Fruit fly (Drosophila melanogaster) whole organism, embryonic: ENCODE measurements around the gene CG9775.

Experiments
- ATbp ChIP-seq: fragments of 200-800 bp; sonication (Bioruptor generic); optimal IDR thresholded peaks from 2 replicates; lab custom pipeline; 2017; ENCODE audit warnings: missing biosample characterization, mild to moderate bottlenecking, missing genetic modification characterization, missing genetic modification reagents
- Atf-2 ChIP-seq: fragments of 200-800 bp; sonication (Bioruptor generic); optimal IDR thresholded peaks from 2 replicates; lab custom pipeline; 2016; ENCODE audit warnings: missing biosample characterization, missing genetic modification characterization
- Bteb2 ChIP-seq: fragments of 200-800 bp; sonication (Bioruptor generic); optimal IDR thresholded peaks from 2 replicates; lab custom pipeline; 2016; ENCODE audit warnings: missing biosample characterization, missing genetic modification characterization
- CG10321 ChIP-seq: fragments of 200-800 bp; sonication (Bioruptor generic); IDR thresholded peaks from 2 replicates; pipeline ENCODE4 v1.3.6; 2022; ENCODE audit warnings: missing biosample characterization, missing genetic modification characterization
- CG13775 ChIP-seq: fragments of 200-800 bp; sonication (Bioruptor generic); optimal IDR thresholded peaks from 3 replicates; lab custom pipeline; 2017; ENCODE audit warnings: missing biosample characterization, mild to moderate bottlenecking, missing genetic modification characterization
- CG14014 ChIP-seq: fragments of 200-800 bp; sonication (Bioruptor generic); IDR thresholded peaks from 2 replicates; pipeline ENCODE4 v1.3.6; 2022; ENCODE audit warnings: missing biosample characterization, missing genetic modification characterization
- CG1529 ChIP-seq: fragments of 200-800 bp; sonication (Bioruptor generic); optimal IDR thresholded peaks from 3 replicates; lab custom pipeline; 2018; ENCODE audit warnings: missing biosample characterization, missing genetic modification characterization
- CG16863 ChIP-seq: fragments of 200-800 bp; sonication (Bioruptor generic); optimal IDR thresholded peaks from 3 replicates; lab custom pipeline; 2016; ENCODE audit warnings: missing biosample characterization, missing genetic modification characterization
- CG17361 ChIP-seq: fragments of 200-800 bp; sonication (Bioruptor generic); IDR thresholded peaks from 3 replicates; pipeline ENCODE4 v1.3.6; 2022; ENCODE audit warnings: missing biosample characterization, missing genetic modification characterization
- CG2116 ChIP-seq: fragments of 200-800 bp; sonication (Bioruptor generic); optimal IDR thresholded peaks from 3 replicates; lab custom pipeline; 2018; ENCODE audit warnings: missing biosample characterization, mild to moderate bottlenecking, missing genetic modification characterization
- CG2120 ChIP-seq: fragments of 200-800 bp; sonication (Bioruptor generic); optimal IDR thresholded peaks from 3 replicates; lab custom pipeline; 2016; ENCODE audit warnings: missing biosample characterization, missing genetic modification characterization
- CG32532 ChIP-seq: fragments of 200-800 bp; sonication (Bioruptor generic); IDR thresholded peaks from 2 replicates; pipeline ENCODE4 v1.3.6; 2022; ENCODE audit warnings: missing biosample characterization, missing genetic modification characterization
- CG33213 ChIP-seq: fragments of 200-800 bp; sonication (Bioruptor generic); optimal IDR thresholded peaks from 3 replicates; lab custom pipeline; 2016; ENCODE audit warnings: missing biosample characterization, missing genetic modification characterization
- CG4424 ChIP-seq: fragments of 200-800 bp; sonication (Bioruptor generic); optimal IDR thresholded peaks from 3 replicates; lab custom pipeline; 2016; ENCODE audit warnings: missing biosample characterization, missing genetic modification characterization
- CG9609 ChIP-seq: fragments of 200-800 bp; sonication (Bioruptor generic); optimal IDR thresholded peaks from 3 replicates; lab custom pipeline; 2016; ENCODE audit warnings: missing biosample characterization, missing genetic modification characterization
- CkIIα-i1 ChIP-seq: fragments of 200-800 bp; sonication (Bioruptor generic); IDR thresholded peaks from 2 replicates; pipeline ENCODE4 v1.3.6; 2022; ENCODE audit warnings: missing biosample characterization, missing genetic modification characterization
- D19B ChIP-seq: fragments of 200-800 bp; sonication (Bioruptor generic); optimal IDR thresholded peaks from 2 replicates; lab custom pipeline; 2017; ENCODE audit warnings: missing biosample characterization, mild to moderate bottlenecking, missing genetic modification characterization
- Deaf1 ChIP-seq: fragments of 200-800 bp; optimal IDR thresholded peaks from 3 replicates; lab custom pipeline; 2019; ENCODE audit warnings: missing biosample characterization, mild to moderate bottlenecking, missing genetic modification characterization, moderate library complexity
- Doc2 ChIP-seq: fragments of 200-800 bp; sonication (Bioruptor generic); IDR thresholded peaks from 2 replicates; pipeline ENCODE4 v1.3.6; 2022; ENCODE audit warnings: missing biosample characterization, missing genetic modification characterization
- E2f2 ChIP-seq: fragments of 200-800 bp; sonication (Bioruptor generic); IDR thresholded peaks from 2 replicates; pipeline ENCODE4 v1.3.6; 2022; ENCODE audit warnings: missing biosample characterization, missing genetic modification characterization
- Hand ChIP-seq: fragments of 200-800 bp; sonication (Bioruptor generic); optimal IDR thresholded peaks from 2 replicates; lab custom pipeline; 2017; ENCODE audit warnings: mild to moderate bottlenecking, missing biosample characterization, missing genetic modification reagents, missing genetic modification characterization
- HmgZ ChIP-seq: fragments of 200-800 bp; sonication (Bioruptor generic); optimal IDR thresholded peaks from 2 replicates; lab custom pipeline; 2018; ENCODE audit warnings: missing biosample characterization, mild to moderate bottlenecking, missing genetic modification characterization
- Hr78 ChIP-seq, 2 experiments: fragments of 200-800 bp in 1 of 2; fragments of >200 bp in 1 of 2; sonication (Bioruptor generic) in 1 of 2; optimal IDR thresholded peaks; 2 replicates each; lab custom pipeline; 2017 to 2019; ENCODE audit warnings: missing biosample characterization in 2 of 2, missing genetic modification characterization in 2 of 2, mild to moderate bottlenecking in 1 of 2, moderate library complexity in 1 of 2
- Oaz ChIP-seq: fragments of 200-800 bp; sonication (Bioruptor generic); IDR thresholded peaks from 2 replicates; pipeline ENCODE4 v1.3.6; 2022; ENCODE audit warnings: missing biosample characterization, missing genetic modification characterization
- Ravus ChIP-seq: fragments of 200-800 bp; sonication (Bioruptor generic); IDR thresholded peaks from 2 replicates; pipeline ENCODE4 v1.3.6; 2022; ENCODE audit warnings: missing biosample characterization, missing genetic modification characterization
- Scr ChIP-seq: fragments of 200-800 bp; sonication (Bioruptor generic); IDR thresholded peaks from 2 replicates; pipeline ENCODE4 v1.3.6; 2022; ENCODE audit warnings: missing biosample characterization, missing genetic modification characterization; ENCODE audit not compliant: partially characterized antibody
- Sry-β ChIP-seq: fragments of 200-800 bp; sonication (Bioruptor generic); optimal IDR thresholded peaks from 2 replicates; lab custom pipeline; 2018; ENCODE audit warnings: missing biosample characterization, mild to moderate bottlenecking, missing genetic modification characterization, moderate library complexity
- abd-A ChIP-seq: fragments of 200-800 bp; sonication (Bioruptor generic); optimal IDR thresholded peaks from 3 replicates; lab custom pipeline; 2019; ENCODE audit warnings: missing biosample characterization, mild to moderate bottlenecking, missing genetic modification characterization, moderate library complexity
- al ChIP-seq: fragments of 200-800 bp; sonication (Bioruptor generic); IDR thresholded peaks from 2 replicates; pipeline ENCODE4 v1.3.6; 2022; ENCODE audit warnings: missing biosample characterization, missing genetic modification characterization
- bigmax ChIP-seq: fragments of 200-800 bp; sonication (Bioruptor generic); optimal IDR thresholded peaks from 2 replicates; lab custom pipeline; 2018; ENCODE audit warnings: missing biosample characterization, mild to moderate bottlenecking, missing genetic modification characterization
- br ChIP-seq: fragments of >200 bp; optimal IDR thresholded peaks from 2 replicates; lab custom pipeline; 2017
- chif ChIP-seq, 2 experiments: fragments of 200-800 bp; sonication (Bioruptor generic); optimal IDR thresholded peaks; 3 replicates each; lab custom pipeline; 2016; ENCODE audit warnings: missing biosample characterization in 2 of 2, missing genetic modification characterization in 2 of 2
- crol ChIP-seq: fragments of 200-800 bp; sonication (Bioruptor generic); IDR thresholded peaks from 2 replicates; pipeline ENCODE4 v1.3.6; 2022; ENCODE audit warnings: missing biosample characterization, missing genetic modification characterization
- dmrt11E ChIP-seq: fragments of 200-800 bp; sonication (Bioruptor generic); optimal IDR thresholded peaks from 3 replicates; lab custom pipeline; 2018; ENCODE audit warnings: missing biosample characterization, mild to moderate bottlenecking, missing genetic modification characterization, moderate library complexity
- fru ChIP-seq: fragments of >200 bp; optimal IDR thresholded peaks from 2 replicates; lab custom pipeline; 2017
- gro ChIP-seq: fragments of 200-800 bp; sonication (Bioruptor generic); optimal IDR thresholded peaks from 2 replicates; lab custom pipeline; 2016; ENCODE audit warnings: missing biosample characterization, missing genetic modification characterization
- lola ChIP-seq, 3 experiments: fragments of >200 bp in 2 of 3; fragments of 200-800 bp in 1 of 3; sonication (Bioruptor generic) in 1 of 3; optimal IDR thresholded peaks; 2 replicates each; lab custom pipeline; 2017 to 2019; ENCODE audit warnings: missing biosample characterization in 3 of 3, missing genetic modification characterization in 3 of 3, mild to moderate bottlenecking in 1 of 3, moderate library complexity in 1 of 3
- lov ChIP-seq, 2 experiments: fragments of 200-800 bp in 1 of 2; fragments of >200 bp in 1 of 2; sonication (Bioruptor generic) in 1 of 2; IDR thresholded peaks in 1 of 2; optimal IDR thresholded peaks in 1 of 2; 2 replicates in 1 of 2; 3 replicates in 1 of 2; pipeline versions ENCODE4 v1.3.6 to Lab custom; 2017 to 2022; ENCODE audit warnings: missing biosample characterization in 1 of 2, missing genetic modification characterization in 1 of 2
- nau ChIP-seq: fragments of 200-800 bp; sonication (Bioruptor generic); optimal IDR thresholded peaks from 3 replicates; lab custom pipeline; 2017; ENCODE audit warnings: missing biosample characterization, mild to moderate bottlenecking, missing genetic modification characterization, missing genetic modification reagents
- oc ChIP-seq: fragments of 200-800 bp; sonication (Bioruptor generic); optimal IDR thresholded peaks from 2 replicates; lab custom pipeline; 2018; ENCODE audit warnings: missing biosample characterization, mild to moderate bottlenecking, missing genetic modification characterization, moderate library complexity
- onecut ChIP-seq: fragments of 200-800 bp; sonication (Bioruptor generic); IDR thresholded peaks from 2 replicates; pipeline ENCODE4 v1.3.6; 2022; ENCODE audit warnings: missing biosample characterization, missing genetic modification characterization
- org-1 ChIP-seq: fragments of 200-800 bp; sonication (Bioruptor generic); optimal IDR thresholded peaks from 2 replicates; lab custom pipeline; 2017; ENCODE audit warnings: missing biosample characterization, missing genetic modification characterization
- pb ChIP-seq: fragments of 200-800 bp; sonication (Bioruptor generic); optimal IDR thresholded peaks from 3 replicates; lab custom pipeline; 2016; ENCODE audit warnings: missing biosample characterization, missing genetic modification characterization
- pnt ChIP-seq: fragments of 200-800 bp; sonication (Bioruptor generic); optimal IDR thresholded peaks from 3 replicates; lab custom pipeline; 2016; ENCODE audit warnings: missing biosample characterization, missing genetic modification characterization
- salm ChIP-seq: fragments of 200-800 bp; sonication (Bioruptor generic); optimal IDR thresholded peaks from 2 replicates; lab custom pipeline; 2018; ENCODE audit warnings: missing biosample characterization, mild to moderate bottlenecking, missing genetic modification characterization
- sisA ChIP-seq: fragments of 200-800 bp; sonication (Bioruptor generic); IDR thresholded peaks from 2 replicates; pipeline ENCODE4 v1.3.6; 2022; ENCODE audit warnings: missing biosample characterization, missing genetic modification characterization
- slp2 ChIP-seq: fragments of 200-800 bp; sonication (Bioruptor generic); optimal IDR thresholded peaks from 2 replicates; lab custom pipeline; 2016; ENCODE audit warnings: missing biosample characterization, missing genetic modification characterization
- so ChIP-seq: fragments of 200-800 bp; sonication (Bioruptor generic); IDR thresholded peaks from 3 replicates; pipeline ENCODE4 v1.3.6; 2022; ENCODE audit warnings: missing biosample characterization, missing genetic modification characterization
- tio ChIP-seq: fragments of 200-800 bp; sonication (Bioruptor generic); optimal IDR thresholded peaks from 2 replicates; lab custom pipeline; 2017; ENCODE audit warnings: missing biosample characterization, missing genetic modification characterization, inconsistent platforms
- trh ChIP-seq: fragments of 200-800 bp; sonication (Bioruptor generic); optimal IDR thresholded peaks from 2 replicates; lab custom pipeline; 2016; ENCODE audit warnings: missing biosample characterization, missing genetic modification characterization
- yki ChIP-seq: fragments of >200 bp; optimal IDR thresholded peaks from 3 replicates; lab custom pipeline; 2018

Gene CG9775

dm6 chr3R:4654557-4655273, 13.1 kb upstream of the CG9775 start, which contains the start of gene spartin (continued):
- TF ChIP-seq ATbp (GFP tag; lab: Kevin White, UChicago) (no peak), pb (GFP tag; lab: Kevin White, UChicago) (no peak), CG1529 (no peak), CkIIα-i1 (GFP tag; lab: Robert Waterston, UW) (no peak), CG16863 (GFP tag; lab: Kevin White, UChicago) (no peak), CG14014 (GFP tag; lab: Robert Waterston, UW) (peak; percentile 21; the same call in 1 of the 2 replicates), onecut (GFP tag; lab: Robert Waterston, UW) (no peak), fru (no peak), salm (tag; lab: Kevin White, UChicago) (no peak), yki (no peak), so (GFP tag; lab: Robert Waterston, UW) (no peak), sisA (GFP tag; lab: Robert Waterston, UW) (no peak), CG13775 (GFP tag; lab: Kevin White, UChicago) (no peak), abd-A (tag; lab: Kevin White, UChicago) (no peak), slp2 (GFP tag; lab: Kevin White, UChicago) (no peak), CG2116 (GFP tag; lab: Kevin White, UChicago) (peak; percentile 32), gro (peak; percentile 58), CG10321 (GFP tag; lab: Robert Waterston, UW) (no peak), CG32532 (GFP tag; lab: Robert Waterston, UW) (peak; percentile 36; the same call in 1 of the 2 replicates), nau (GFP tag; lab: Kevin White, UChicago) (no peak), al (GFP tag; lab: Robert Waterston, UW) (no peak), tio (GFP tag; lab: Kevin White, UChicago) (no peak), E2f2 (GFP tag; lab: Robert Waterston, UW) (peak; percentile 88), br (lab: Kevin White, UChicago) (no peak), Hand (GFP tag; lab: Kevin White, UChicago) (no peak), Doc2 (GFP tag; lab: Robert Waterston, UW) (no peak), lola (GFP tag; optimal IDR thresholded peaks at IDR 0.05; lab: Kevin White, UChicago) (no peak), CG17361 (GFP tag; lab: Robert Waterston, UW) (no peak), Scr (peak; percentile 44), Bteb2 (no peak), pnt (GFP tag; lab: Kevin White, UChicago) (no peak), trh (GFP tag; lab: Kevin White, UChicago) (no peak), CG33213 (peak; percentile 23), bigmax (GFP tag; lab: Kevin White, UChicago) (no peak), lov (optimal IDR thresholded peaks at IDR 0.05; lab: Kevin White, UChicago) (no peak), lov (GFP tag; IDR thresholded peaks at IDR 0.05; lab: Robert Waterston, UW) (no peak), Oaz (GFP tag; lab: Robert Waterston, UW) (no peak), crol (GFP tag; lab: Robert Waterston, UW) (no peak), Deaf1 (no peak), Ravus (GFP tag; lab: Robert Waterston, UW) (no peak), CG9609 (GFP tag; lab: Kevin White, UChicago) (peak; percentile 19), D19B (GFP tag; lab: Kevin White, UChicago) (no peak), Sry-β (GFP tag; lab: Kevin White, UChicago) (no peak), Atf-2 (GFP tag; lab: Kevin White, UChicago) (no peak), oc (tag; lab: Kevin White, UChicago) (no peak), CG4424 (GFP tag; lab: Kevin White, UChicago) (peak; percentile 28), HmgZ (peak; percentile 28), chif (GFP tag; optimal IDR thresholded peaks at IDR 0.05; lab: Kevin White, UChicago) (peak in 1 of 2 experiments; percentile 16), dmrt11E (tag; lab: Kevin White, UChicago) (no peak), CG2120 (GFP tag; lab: Kevin White, UChicago) (peak; percentile 58), Hr78 (GFP tag; optimal IDR thresholded peaks at IDR 0.05; lab: Kevin White, UChicago) (no peak), org-1 (GFP tag; lab: Kevin White, UChicago) (no peak)
